Fruit fly (Drosophila melanogaster) whole organism, adult: ENCODE results near the gene CG6126.

Experiments used
- CG11617 ChIP-seq: fragments of 200-800 bp; sonication (Bioruptor generic); optimal IDR thresholded peaks from 2 replicates; lab custom pipeline; 2017; ENCODE audit warnings: mild to moderate bottlenecking, missing biosample characterization, missing genetic modification reagents, missing genetic modification characterization
- CG12768 ChIP-seq: fragments of 200-800 bp; sonication (Bioruptor generic); optimal IDR thresholded peaks from 2 replicates; lab custom pipeline; 2017; ENCODE audit warnings: missing biosample characterization, missing genetic modification characterization, mild to moderate bottlenecking, moderate library complexity, missing genetic modification reagents
- CG14711 ChIP-seq: fragments of 200-800 bp; sonication (Bioruptor generic); optimal IDR thresholded peaks from 2 replicates; lab custom pipeline; 2018; ENCODE audit warnings: missing biosample characterization, mild to moderate bottlenecking, missing genetic modification characterization, moderate library complexity
- CG1620 ChIP-seq: fragments of 200-800 bp; sonication (Bioruptor generic); optimal IDR thresholded peaks from 2 replicates; lab custom pipeline; 2016; ENCODE audit warnings: missing biosample characterization, missing genetic modification characterization
- CG33017 ChIP-seq: fragments of 200-800 bp; sonication (Bioruptor generic); optimal IDR thresholded peaks from 2 replicates; lab custom pipeline; 2018; ENCODE audit warnings: missing biosample characterization, mild to moderate bottlenecking, missing genetic modification characterization, moderate library complexity
- CG5204 ChIP-seq: fragments of 200-800 bp; sonication (Bioruptor generic); optimal IDR thresholded peaks from 2 replicates; lab custom pipeline; 2016; ENCODE audit warnings: missing biosample characterization, missing genetic modification characterization
- CG7045 ChIP-seq: fragments of 200-800 bp; sonication (Bioruptor generic); optimal IDR thresholded peaks from 2 replicates; lab custom pipeline; 2017; ENCODE audit warnings: missing biosample characterization, mild to moderate bottlenecking, missing genetic modification characterization
- CG7101 ChIP-seq: fragments of 200-800 bp; sonication (Bioruptor generic); optimal IDR thresholded peaks from 2 replicates; lab custom pipeline; 2018; ENCODE audit warnings: missing biosample characterization, mild to moderate bottlenecking, missing genetic modification characterization, moderate library complexity
- Clk ChIP-seq: fragments of 200-800 bp; sonication (Bioruptor generic); optimal IDR thresholded peaks from 2 replicates; lab custom pipeline; 2017; ENCODE audit warnings: missing biosample characterization, missing genetic modification characterization
- Crg-1 ChIP-seq: fragments of 200-800 bp; sonication (Bioruptor generic); optimal IDR thresholded peaks from 2 replicates; lab custom pipeline; 2016; ENCODE audit warnings: missing biosample characterization, missing genetic modification characterization
- Hr96 ChIP-seq: fragments of 200-800 bp; sonication (Bioruptor generic); optimal IDR thresholded peaks from 2 replicates; lab custom pipeline; 2016; ENCODE audit warnings: missing biosample characterization, missing genetic modification characterization
- Mnt ChIP-seq: fragments of 200-800 bp; sonication (Bioruptor generic); optimal IDR thresholded peaks from 2 replicates; lab custom pipeline; 2016; ENCODE audit warnings: missing biosample characterization, mild to moderate bottlenecking, missing genetic modification characterization
- bab1 ChIP-seq: fragments of 200-800 bp; sonication (Bioruptor generic); optimal IDR thresholded peaks from 3 replicates; lab custom pipeline; 2019; ENCODE audit warnings: missing biosample characterization, mild to moderate bottlenecking, missing genetic modification characterization, moderate library complexity
- cic ChIP-seq: fragments of 200-800 bp; sonication (Bioruptor generic); optimal IDR thresholded peaks from 2 replicates; lab custom pipeline; 2017; ENCODE audit warnings: missing biosample characterization, mild to moderate bottlenecking, missing genetic modification characterization, moderate library complexity
- cnc ChIP-seq, 2 experiments: fragments of >200 bp; optimal IDR thresholded peaks; 2 replicates each; lab custom pipeline; 2017
- kay ChIP-seq: fragments of 200-800 bp; sonication (Bioruptor generic); peaks from one replicate; lab custom pipeline; 2016; ENCODE audit warnings: missing biosample characterization, missing genetic modification characterization, borderline replicate concordance
- ovo ChIP-seq: fragments of 200-800 bp; sonication (Bioruptor generic); optimal IDR thresholded peaks from 2 replicates; lab custom pipeline; 2016; ENCODE audit warnings: missing biosample characterization, missing genetic modification characterization
- pad ChIP-seq: fragments of 200-800 bp; sonication (Bioruptor generic); optimal IDR thresholded peaks from 3 replicates; lab custom pipeline; 2017; ENCODE audit warnings: missing biosample characterization, missing genetic modification characterization, mild to moderate bottlenecking, moderate library complexity, missing genetic modification reagents
- tj ChIP-seq: fragments of 200-800 bp; sonication (Bioruptor generic); optimal IDR thresholded peaks from 3 replicates; lab custom pipeline; 2017; ENCODE audit warnings: missing biosample characterization, mild to moderate bottlenecking, missing genetic modification characterization, moderate library complexity
- toe ChIP-seq: fragments of 200-800 bp; sonication (Bioruptor generic); optimal IDR thresholded peaks from 2 replicates; lab custom pipeline; 2016; ENCODE audit warnings: missing biosample characterization, missing genetic modification characterization

CG6126 gene

dm6 chr3R:16223252-16224037 lies 20.6 kb upstream of the CG6126 start:
- no peak for TF ChIP-seq CG14711 (tag; lab: Kevin White, UChicago)
- no peak for TF ChIP-seq CG11617 (GFP tag; lab: Kevin White, UChicago)

dm6 chr3R:16222300-16222903 lies 19.5 kb upstream of the CG6126 start:
- TF ChIP-seq tj (GFP tag; lab: Kevin White, UChicago) (peak; percentile 44), CG14711 (tag; lab: Kevin White, UChicago) (peak; percentile 88), ovo (GFP tag; lab: Kevin White, UChicago) (no peak), CG7101 (tag; lab: Kevin White, UChicago) (peak; percentile 90), cnc (optimal IDR thresholded peaks at IDR 0.05; lab: Kevin White, UChicago) (no peak), CG11617 (GFP tag; lab: Kevin White, UChicago) (no peak), Mnt (GFP tag; lab: Kevin White, UChicago) (peak; percentile 82), kay (peak; percentile 95), bab1 (peak; percentile 38), CG12768 (GFP tag; lab: Kevin White, UChicago) (peak; percentile 98), CG5204 (GFP tag; lab: Kevin White, UChicago) (peak; percentile 94), CG7045 (GFP tag; lab: Kevin White, UChicago) (peak; percentile 94), CG1620 (GFP tag; lab: Kevin White, UChicago) (peak; percentile 65), toe (GFP tag; lab: Kevin White, UChicago) (peak; percentile 95), Crg-1 (GFP tag; lab: Kevin White, UChicago) (peak; percentile 74), Clk (GFP tag; lab: Kevin White, UChicago) (peak; percentile 96), CG33017 (peak; percentile 96), cic (GFP tag; lab: Kevin White, UChicago) (peak; percentile 78), pad (peak; percentile 73), Hr96 (peak; percentile 92)

dm6 chr3R:16221359-16222299 lies 18.7 kb upstream of the CG6126 start:
- peak; percentile 37 for TF ChIP-seq CG14711 (tag; lab: Kevin White, UChicago)
- TF ChIP-seq CG5204 (GFP tag; lab: Kevin White, UChicago): peak; percentile 37
- TF ChIP-seq Crg-1 (GFP tag; lab: Kevin White, UChicago): no peak
- peak; percentile 70 for TF ChIP-seq CG7101 (tag; lab: Kevin White, UChicago)
- TF ChIP-seq ovo (GFP tag; lab: Kevin White, UChicago): no peak
- no peak for TF ChIP-seq Mnt (GFP tag; lab: Kevin White, UChicago)
- TF ChIP-seq toe (GFP tag; lab: Kevin White, UChicago): peak; percentile 17
- no peak for TF ChIP-seq kay
- TF ChIP-seq cnc (optimal IDR thresholded peaks at IDR 0.05; lab: Kevin White, UChicago): no peak
- TF ChIP-seq CG7045 (GFP tag; lab: Kevin White, UChicago): peak; percentile 88
- no peak for TF ChIP-seq Clk (GFP tag; lab: Kevin White, UChicago)
- TF ChIP-seq pad: peak; percentile 62
- peak; percentile 51 for TF ChIP-seq CG12768 (GFP tag; lab: Kevin White, UChicago)
- peak; percentile 66 for TF ChIP-seq tj (GFP tag; lab: Kevin White, UChicago)
- TF ChIP-seq CG33017: peak; percentile 75
- TF ChIP-seq bab1: no peak
- TF ChIP-seq CG11617 (GFP tag; lab: Kevin White, UChicago): peak; percentile 87
- TF ChIP-seq cic (GFP tag; lab: Kevin White, UChicago): no peak
- TF ChIP-seq Hr96: no peak
- TF ChIP-seq CG1620 (GFP tag; lab: Kevin White, UChicago): no peak

dm6 chr3R:16220854-16221253 lies 18.0 kb upstream of the CG6126 start:
- TF ChIP-seq CG12768 (GFP tag; lab: Kevin White, UChicago): no peak
- no peak for TF ChIP-seq bab1

dm6 chr3R:16220050-16220670 lies 17.3 kb upstream of the CG6126 start:
- no peak for TF ChIP-seq CG5204 (GFP tag; lab: Kevin White, UChicago)
- TF ChIP-seq bab1: no peak
- TF ChIP-seq CG11617 (GFP tag; lab: Kevin White, UChicago): no peak
- no peak for TF ChIP-seq CG1620 (GFP tag; lab: Kevin White, UChicago)
- TF ChIP-seq toe (GFP tag; lab: Kevin White, UChicago): no peak
- TF ChIP-seq CG12768 (GFP tag; lab: Kevin White, UChicago): no peak
- no peak for TF ChIP-seq pad
- TF ChIP-seq CG14711 (tag; lab: Kevin White, UChicago): no peak
- no peak for TF ChIP-seq cic (GFP tag; lab: Kevin White, UChicago)
- no peak for TF ChIP-seq tj (GFP tag; lab: Kevin White, UChicago)
- no peak for TF ChIP-seq CG7045 (GFP tag; lab: Kevin White, UChicago)
- no peak for TF ChIP-seq Mnt (GFP tag; lab: Kevin White, UChicago)
- TF ChIP-seq CG33017: no peak
